Worm (Caenorhabditis elegans) whole organism, young adult: ENCODE measurements around the gene ver-1.
"Not testable (repeated sequence)": the region's sequence is repeated elsewhere in the genome, so short reads cannot be mapped to it uniquely, and the experiment has no call there.

Experiments
- C06A6.2 ChIP-seq: fragments of 200-800 bp; sonication (Bioruptor generic); conservative IDR thresholded peaks from 2 replicates; pipeline ENCODE4 v1.3.6; 2022; ENCODE audit warnings: missing genetic modification characterization, missing compliant biosample characterization
- F49E8.2 ChIP-seq: sonication (generic microtip); optimal IDR thresholded peaks from 3 replicates; lab custom pipeline; 2017; ENCODE audit warnings: missing genetic modification characterization, mild to moderate bottlenecking, missing compliant biosample characterization, antibody characterized with exemption, moderate library complexity; ENCODE audit not compliant: insufficient read depth
- Y79H2A.3 ChIP-seq: fragments of 200-800 bp; sonication (Bioruptor generic); conservative IDR thresholded peaks from 2 replicates; pipeline ENCODE4 v1.3.6; 2022; ENCODE audit warnings: missing genetic modification reagents, missing genetic modification characterization, missing compliant biosample characterization
- ama-1 ChIP-seq, 3 experiments: fragments of 150-350 bp in 1 of 3; sonication (generic microtip) in 2 of 3; optimal IDR thresholded peaks; 2 replicates each; lab custom pipeline; 2014 to 2018; ENCODE audit warnings: missing biosample characterization in 2 of 3, missing genetic modification characterization in 2 of 3, missing genetic modification reagents in 2 of 3
- dpl-1 ChIP-seq: fragments of 150-350 bp; optimal IDR thresholded peaks from 2 replicates; lab custom pipeline; 2014; ENCODE audit warnings: missing biosample characterization, missing genetic modification reagents, missing genetic modification characterization
- ekl-4 ChIP-seq: fragments of 200-800 bp; sonication (Bioruptor generic); IDR thresholded peaks from 2 replicates; pipeline ENCODE4 v1.3.6; 2022; ENCODE audit warnings: missing genetic modification reagents, missing genetic modification characterization, missing compliant biosample characterization
- repo-1 ChIP-seq: sonication (generic microtip); optimal IDR thresholded peaks from 2 replicates; lab custom pipeline; 2017; ENCODE audit warnings: mild to moderate bottlenecking, missing genetic modification characterization, missing compliant biosample characterization
- sdz-38 ChIP-seq: sonication (generic microtip); optimal IDR thresholded peaks from 2 replicates; lab custom pipeline; 2016; ENCODE audit warnings: missing genotype, missing genetic modification characterization, missing compliant biosample characterization
- snpc-4 ChIP-seq, 5 experiments: fragments of 150-350 bp in 1 of 5; sonication (generic microtip) in 4 of 5; optimal IDR thresholded peaks; 2 replicates each; lab custom pipeline; 2014 to 2018; ENCODE audit warnings: missing genetic modification characterization in 5 of 5, missing biosample characterization in 3 of 5, antibody characterized with exemption in 2 of 5, mild to moderate bottlenecking in 2 of 5, missing compliant biosample characterization in 2 of 5, missing genotype in 2 of 5, moderate library complexity in 2 of 5, missing genetic modification reagents in 1 of 5
- tbx-9 ChIP-seq: sonication (generic microtip); optimal IDR thresholded peaks from 2 replicates; lab custom pipeline; 2016; ENCODE audit warnings: borderline replicate concordance, missing genetic modification characterization, inconsistent platforms, missing compliant biosample characterization
- unc-130 ChIP-seq: sonication (generic microtip); optimal IDR thresholded peaks from 2 replicates; lab custom pipeline; 2016; ENCODE audit warnings: missing genetic modification reagents, missing genetic modification characterization, missing compliant biosample characterization
- ztf-18 ChIP-seq: sonication (generic microtip); optimal IDR thresholded peaks from 2 replicates; lab custom pipeline; 2016; ENCODE audit warnings: missing genotype, mild to moderate bottlenecking, missing genetic modification characterization, missing compliant biosample characterization

ce11 chrIII:121983-122449 is 34.6 kb upstream of the ver-1 start, which contains the start of gene C29F9.12:
- not testable (repeated sequence) for TF ChIP-seq C06A6.2; sdz-38; ekl-4 (GFP tag; lab: Robert Waterston, UW); snpc-4 (GFP tag; optimal IDR thresholded peaks at IDR 0.05; lab: Kevin White, UChicago); snpc-4 (tag; optimal IDR thresholded peaks at IDR 0.05; lab: Kevin White, UChicago); ama-1 (optimal IDR thresholded peaks at IDR 0.05; lab: Kevin White, UChicago); ama-1 (GFP tag; optimal IDR thresholded peaks at IDR 0.05; lab: Kevin White, UChicago); tbx-9 (tag; lab: Kevin White, UChicago); repo-1; F49E8.2 (tag; lab: Kevin White, UChicago); unc-130 (GFP tag; lab: Kevin White, UChicago); dpl-1 (GFP tag; lab: Kevin White, UChicago); Y79H2A.3; ztf-18 (tag; lab: Kevin White, UChicago)
